Fruit fly (Drosophila melanogaster): ENCODE measurements around the gene CG18223.

Gene CG18223

DNA sequence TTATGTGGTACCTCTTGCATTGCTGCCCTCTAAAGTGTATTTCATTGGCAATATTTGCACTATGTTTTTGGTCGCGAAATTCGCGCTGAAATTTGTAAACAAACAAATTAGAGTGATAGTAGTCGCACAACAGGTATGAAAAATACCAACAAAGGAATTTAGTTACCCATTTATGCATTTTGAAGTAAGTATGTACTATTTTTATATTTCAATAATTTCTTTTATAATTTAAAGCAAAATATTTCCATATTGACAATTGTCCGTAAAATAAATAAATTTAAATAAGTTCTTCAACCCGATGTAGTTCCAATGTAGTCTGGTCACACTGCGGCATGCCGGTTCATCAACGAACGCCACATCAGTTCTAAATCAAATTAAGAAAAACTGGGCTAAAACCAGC is 47.7 kb downstream of the CG18223 start, which contains the start of the genes Rad9 and Uggt (continued):
- TF ChIP-seq CG13424 (tag; optimal IDR thresholded peaks at IDR 0.05) (peak; percentile 29), gt (GFP tag; IDR thresholded peaks at IDR 0.05) (no peak), BEAF-32 (GFP tag; optimal IDR thresholded peaks at IDR 0.05) (peak; percentile 19), caup (GFP tag; optimal IDR thresholded peaks at IDR 0.05; ENCODE audit: severe bottlenecking) (no peak), Doc3 (GFP tag; IDR thresholded peaks at IDR 0.05; ENCODE audit: partially characterized antibody) (0 out of 3 replicates have a peak, but pooled peaks have one; percentile 45), eve (GFP tag; optimal IDR thresholded peaks at IDR 0.05) (no peak), row (GFP tag; IDR thresholded peaks at IDR 0.05) (peak; percentile 57), dmrt11E (tag; optimal IDR thresholded peaks at IDR 0.05) (peak; percentile 18), dmrt99B (tag; optimal IDR thresholded peaks at IDR 0.05) (no peak), CG7987 (GFP tag; optimal IDR thresholded peaks at IDR 0.05) (no peak), CG30403 (GFP tag; optimal IDR thresholded peaks at IDR 0.05) (peak; percentile 35), CG42726 (GFP tag; IDR thresholded peaks at IDR 0.05; ENCODE audit: partially characterized antibody) (no peak), gfzf (GFP tag; optimal IDR thresholded peaks at IDR 0.05) (peak; percentile 57), Dp (GFP tag; optimal IDR thresholded peaks at IDR 0.05) (peak; percentile 58), Sin3A (optimal IDR thresholded peaks at IDR 0.05) (peak; percentile 21), CG2712 (tag; optimal IDR thresholded peaks at IDR 0.05) (peak; percentile 56), CG2116 (GFP tag; optimal IDR thresholded peaks at IDR 0.05) (peak; percentile 75), CG14441 (GFP tag; IDR thresholded peaks at IDR 0.05) (no peak)

DNA sequence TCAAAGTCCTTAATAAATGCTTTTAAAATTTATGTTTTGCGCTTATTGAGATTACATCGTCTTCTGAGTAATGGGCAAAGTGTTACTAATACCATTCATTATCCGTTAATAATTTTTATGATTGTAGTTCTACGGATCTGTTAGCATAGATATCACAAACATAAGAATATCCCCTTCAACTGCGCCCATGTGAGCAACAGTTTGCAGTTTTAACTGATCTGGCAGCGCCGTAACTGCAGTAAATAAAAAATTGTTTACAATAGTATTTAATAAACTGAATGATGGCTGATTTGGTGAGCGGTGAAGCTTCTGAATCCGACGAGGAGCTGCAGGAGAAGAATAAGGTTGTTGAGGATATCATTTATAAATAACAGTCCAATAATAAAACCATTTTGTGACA is 50.1 kb downstream of the CG18223 start, which contains the start of gene Blos3:
Gene Blos3 (plus strand): TSS at position 198 of the 400 bp plus-strand sequence.
- TF ChIP-seq emc (GFP tag; optimal IDR thresholded peaks at IDR 0.05) (peak; percentile 26), CG1602 (GFP tag; optimal IDR thresholded peaks at IDR 0.05) (peak; percentile 28), cato (GFP tag; optimal IDR thresholded peaks at IDR 0.05; ENCODE audit: borderline replicate concordance) (peak; percentile 2), CG11723 (GFP tag; optimal IDR thresholded peaks at IDR 0.05) (peak; percentile 20), gem (tag; optimal IDR thresholded peaks at IDR 0.05) (peak; percentile 76), CG7987 (GFP tag; optimal IDR thresholded peaks at IDR 0.05) (peak; percentile 46), Dip3 (GFP tag; optimal IDR thresholded peaks at IDR 0.05) (peak; percentile 11), nerfin-1 (tag; optimal IDR thresholded peaks at IDR 0.05) (peak; percentile 1), gt (GFP tag; IDR thresholded peaks at IDR 0.05) (no peak), Ada2b (GFP tag; IDR thresholded peaks at IDR 0.05) (peak; percentile 35; the same call in 1 of the 2 replicates), p53 (GFP tag; optimal IDR thresholded peaks at IDR 0.05) (peak; percentile 4), CG8089 (GFP tag; optimal IDR thresholded peaks at IDR 0.05) (peak; percentile 30), bab2 (GFP tag; optimal IDR thresholded peaks at IDR 0.05) (peak; percentile 29), tin (GFP tag; optimal IDR thresholded peaks at IDR 0.05) (peak; percentile 50), sisA (GFP tag; IDR thresholded peaks at IDR 0.05) (peak; percentile 14; the same call in 1 of the 2 replicates), hkb (optimal IDR thresholded peaks at IDR 0.05) (no peak), hkb (GFP tag; IDR thresholded peaks at IDR 0.05) (0 out of 2 replicates have a peak, but pooled peaks have one; percentile 34), CG32532 (GFP tag; IDR thresholded peaks at IDR 0.05) (0 out of 2 replicates have a peak, but pooled peaks have one; percentile 16), zen (tag; optimal IDR thresholded peaks at IDR 0.05) (no peak), CG18764 (GFP tag; optimal IDR thresholded peaks at IDR 0.05) (peak; percentile 19), CG13624 (GFP tag; optimal IDR thresholded peaks at IDR 0.05) (peak; percentile 62), scrt (GFP tag; optimal IDR thresholded peaks at IDR 0.05) (peak; percentile 89), CG32767 (GFP tag; IDR thresholded peaks at IDR 0.05) (no peak), CG34376 (GFP tag; optimal IDR thresholded peaks at IDR 0.05) (peak; percentile 0), Ets65A (GFP tag) (peak; percentile 88), stwl (tag; optimal IDR thresholded peaks at IDR 0.05) (peak; percentile 72), chinmo (GFP tag; IDR thresholded peaks at IDR 0.05; ENCODE audit: partially characterized antibody) (peak; percentile 69; the same call in 3 of the 4 replicates), CG2120 (GFP tag; optimal IDR thresholded peaks at IDR 0.05) (peak; percentile 71), yki (optimal IDR thresholded peaks at IDR 0.05) (no peak), Pdp1 (GFP tag; optimal IDR thresholded peaks at IDR 0.05) (peak in 1 of 2 experiments; percentile 49), CG17361 (GFP tag; IDR thresholded peaks at IDR 0.05) (0 out of 3 replicates have a peak, but pooled peaks have one; percentile 21), Myb (GFP tag; optimal IDR thresholded peaks at IDR 0.05) (peak; percentile 27), CG8765 (GFP tag; IDR thresholded peaks at IDR 0.05) (no peak), zfh2 (GFP tag; optimal IDR thresholded peaks at IDR 0.05) (peak; percentile 65), caup (GFP tag; optimal IDR thresholded peaks at IDR 0.05; ENCODE audit: severe bottlenecking) (peak; percentile 23)
